Fruit fly (Drosophila melanogaster) whole organism, embryonic: ENCODE measurements around the gene P5CDh2.

Experiments
- Asciz ChIP-seq: fragments of 200-800 bp; sonication (Bioruptor generic); optimal IDR thresholded peaks from 2 replicates; lab custom pipeline; 2017; ENCODE audit warnings: missing biosample characterization, mild to moderate bottlenecking, missing genetic modification characterization, missing genetic modification reagents
- Atf3 ChIP-seq: fragments of 200-800 bp; sonication (Bioruptor generic); optimal IDR thresholded peaks from 3 replicates; lab custom pipeline; 2016; ENCODE audit warnings: missing biosample characterization, missing genetic modification characterization
- CG10431 ChIP-seq: fragments of 200-800 bp; sonication (Bioruptor generic); optimal IDR thresholded peaks from 3 replicates; lab custom pipeline; 2018; ENCODE audit warnings: missing biosample characterization, mild to moderate bottlenecking, missing genetic modification characterization
- CG11504 ChIP-seq: fragments of 200-800 bp; sonication (Bioruptor generic); optimal IDR thresholded peaks from 3 replicates; lab custom pipeline; 2019; ENCODE audit warnings: missing biosample characterization, mild to moderate bottlenecking, missing genetic modification characterization, moderate library complexity
- CG13287 ChIP-seq: fragments of 200-800 bp; sonication (Bioruptor generic); IDR thresholded peaks from 2 replicates; pipeline ENCODE4 v1.3.6; 2022; ENCODE audit warnings: missing biosample characterization, missing genetic modification characterization; ENCODE audit not compliant: partially characterized antibody
- CG17186 ChIP-seq: fragments of 200-800 bp; sonication (Bioruptor generic); optimal IDR thresholded peaks from 3 replicates; lab custom pipeline; 2017; ENCODE audit warnings: missing biosample characterization, missing genetic modification reagents, missing genetic modification characterization
- CG2199 ChIP-seq: fragments of 200-800 bp; sonication (Bioruptor generic); IDR thresholded peaks from 3 replicates; pipeline ENCODE4 v1.3.6; 2022; ENCODE audit warnings: missing biosample characterization, missing genetic modification characterization
- CG32772 ChIP-seq: fragments of 200-800 bp; sonication (Bioruptor generic); IDR thresholded peaks from 2 replicates; pipeline ENCODE4 v1.3.6; 2022; ENCODE audit warnings: missing biosample characterization, missing genetic modification characterization
- CG4617 ChIP-seq: fragments of 200-800 bp; sonication (Bioruptor generic); optimal IDR thresholded peaks from 3 replicates; lab custom pipeline; 2016; ENCODE audit warnings: missing biosample characterization, missing genetic modification characterization, borderline replicate concordance
- CG4707 ChIP-seq: fragments of 200-800 bp; sonication (Bioruptor generic); optimal IDR thresholded peaks from 2 replicates; lab custom pipeline; 2018; ENCODE audit warnings: missing biosample characterization, mild to moderate bottlenecking, missing genetic modification characterization, moderate library complexity
- CG6272 ChIP-seq: fragments of 200-800 bp; sonication (Bioruptor generic); IDR thresholded peaks from 2 replicates; pipeline ENCODE4 v1.3.6; 2022; ENCODE audit warnings: missing biosample characterization, missing genetic modification characterization
- CG6765 ChIP-seq: fragments of 200-800 bp; sonication (Bioruptor generic); optimal IDR thresholded peaks from 3 replicates; lab custom pipeline; 2017; ENCODE audit warnings: missing biosample characterization, mild to moderate bottlenecking, missing genetic modification characterization
- CG6791 ChIP-seq: fragments of 200-800 bp; sonication (Bioruptor generic); IDR thresholded peaks from 3 replicates; pipeline ENCODE4 v1.3.6; 2022; ENCODE audit warnings: missing biosample characterization, missing genetic modification characterization; ENCODE audit not compliant: partially characterized antibody
- CG7928 ChIP-seq: fragments of 200-800 bp; sonication (Bioruptor generic); optimal IDR thresholded peaks from 2 replicates; lab custom pipeline; 2017; ENCODE audit warnings: missing biosample characterization, mild to moderate bottlenecking, missing genetic modification characterization
- CG8924 ChIP-seq: fragments of 200-800 bp; optimal IDR thresholded peaks from 3 replicates; lab custom pipeline; 2019; ENCODE audit warnings: missing biosample characterization, mild to moderate bottlenecking, missing genetic modification characterization, moderate library complexity
- Dfd ChIP-seq, 2 experiments: fragments of >200 bp; optimal IDR thresholded peaks; 2 replicates each; lab custom pipeline; 2017; ENCODE audit warnings: missing biosample characterization in 2 of 2, missing genetic modification characterization in 2 of 2
- E2f1 ChIP-seq: fragments of 200-800 bp; sonication (Bioruptor generic); IDR thresholded peaks from 2 replicates; pipeline ENCODE4 v1.3.6; 2022; ENCODE audit warnings: missing biosample characterization, missing genetic modification characterization
- HHEX ChIP-seq: fragments of 200-800 bp; sonication (Bioruptor generic); optimal IDR thresholded peaks from 3 replicates; lab custom pipeline; 2017; ENCODE audit warnings: missing biosample characterization, mild to moderate bottlenecking, missing genetic modification characterization, missing genetic modification reagents
- HLH3B ChIP-seq: fragments of 200-800 bp; sonication (Bioruptor generic); IDR thresholded peaks from 2 replicates; pipeline ENCODE4 v1.3.6; 2022; ENCODE audit warnings: missing biosample characterization, missing genetic modification characterization
- HLH4C ChIP-seq: fragments of 200-800 bp; sonication (Bioruptor generic); IDR thresholded peaks from 3 replicates; pipeline ENCODE4 v1.3.6; 2022; ENCODE audit warnings: missing biosample characterization, missing genetic modification characterization; ENCODE audit not compliant: partially characterized antibody
- Hr3 ChIP-seq: fragments of 200-800 bp; sonication (Bioruptor generic); optimal IDR thresholded peaks from 3 replicates; lab custom pipeline; 2016; ENCODE audit warnings: missing biosample characterization, missing genetic modification characterization
- Mes4 ChIP-seq: fragments of 200-800 bp; sonication (Bioruptor generic); optimal IDR thresholded peaks from 2 replicates; lab custom pipeline; 2016; ENCODE audit warnings: missing biosample characterization, missing genetic modification characterization
- Rfx ChIP-seq: fragments of 200-800 bp; sonication (Bioruptor generic); IDR thresholded peaks from 2 replicates; pipeline ENCODE4 v1.3.6; 2022; ENCODE audit warnings: missing biosample characterization, missing genetic modification characterization
- YL-1 ChIP-seq: fragments of 200-800 bp; sonication (Bioruptor generic); optimal IDR thresholded peaks from 3 replicates; lab custom pipeline; 2017; ENCODE audit warnings: missing biosample characterization, mild to moderate bottlenecking, missing genetic modification characterization
- aop ChIP-seq: fragments of 200-800 bp; sonication (Bioruptor generic); IDR thresholded peaks from 2 replicates; pipeline ENCODE4 v1.3.6; 2022; ENCODE audit warnings: missing biosample characterization, missing genetic modification characterization
- bigmax ChIP-seq: fragments of 200-800 bp; sonication (Bioruptor generic); optimal IDR thresholded peaks from 2 replicates; lab custom pipeline; 2018; ENCODE audit warnings: missing biosample characterization, mild to moderate bottlenecking, missing genetic modification characterization
- ci ChIP-seq: fragments of 200-800 bp; sonication (Bioruptor generic); IDR thresholded peaks from 3 replicates; pipeline ENCODE4 v1.3.6; 2022; ENCODE audit warnings: missing biosample characterization, missing genetic modification characterization
- crol ChIP-seq: fragments of 200-800 bp; sonication (Bioruptor generic); IDR thresholded peaks from 2 replicates; pipeline ENCODE4 v1.3.6; 2022; ENCODE audit warnings: missing biosample characterization, missing genetic modification characterization
- dpn ChIP-seq, 2 experiments: fragments of 200-800 bp; sonication (Bioruptor generic); optimal IDR thresholded peaks; 3 replicates each; lab custom pipeline; 2016; ENCODE audit warnings: missing biosample characterization in 2 of 2, missing genetic modification characterization in 2 of 2
- fd102C ChIP-seq: fragments of 200-800 bp; sonication (Bioruptor generic); optimal IDR thresholded peaks from 2 replicates; lab custom pipeline; 2018; ENCODE audit warnings: missing biosample characterization, mild to moderate bottlenecking, missing genetic modification characterization, moderate library complexity
- ftz-f1 ChIP-seq: fragments of 200-800 bp; sonication (Bioruptor generic); optimal IDR thresholded peaks from 2 replicates; lab custom pipeline; 2016; ENCODE audit warnings: missing biosample characterization, missing genetic modification characterization
- grn ChIP-seq: fragments of 200-800 bp; sonication (Bioruptor generic); optimal IDR thresholded peaks from 3 replicates; lab custom pipeline; 2017; ENCODE audit warnings: missing biosample characterization, missing genetic modification characterization
- ham ChIP-seq: fragments of 200-800 bp; sonication (Bioruptor generic); IDR thresholded peaks from 2 replicates; pipeline ENCODE4 v1.3.6; 2022; ENCODE audit warnings: missing biosample characterization, missing genetic modification characterization
- mld ChIP-seq: fragments of 200-800 bp; sonication (Bioruptor generic); IDR thresholded peaks from 3 replicates; pipeline ENCODE4 v1.3.6; 2022; ENCODE audit warnings: missing biosample characterization, missing genetic modification characterization; ENCODE audit not compliant: partially characterized antibody
- p53 ChIP-seq: fragments of 200-800 bp; sonication (Bioruptor generic); optimal IDR thresholded peaks from 2 replicates; lab custom pipeline; 2016; ENCODE audit warnings: missing biosample characterization, missing genetic modification characterization
- pb ChIP-seq: fragments of 200-800 bp; sonication (Bioruptor generic); optimal IDR thresholded peaks from 3 replicates; lab custom pipeline; 2016; ENCODE audit warnings: missing biosample characterization, missing genetic modification characterization
- pnt ChIP-seq: fragments of 200-800 bp; sonication (Bioruptor generic); optimal IDR thresholded peaks from 3 replicates; lab custom pipeline; 2016; ENCODE audit warnings: missing biosample characterization, missing genetic modification characterization
- pros ChIP-seq: fragments of 200-800 bp; sonication (Bioruptor generic); optimal IDR thresholded peaks from 3 replicates; lab custom pipeline; 2019; ENCODE audit warnings: missing biosample characterization, mild to moderate bottlenecking, missing genetic modification characterization, moderate library complexity
- ranshi ChIP-seq: fragments of 200-800 bp; sonication (Bioruptor generic); IDR thresholded peaks from 2 replicates; pipeline ENCODE4 v1.3.6; 2022; ENCODE audit warnings: missing biosample characterization, missing genetic modification characterization
- repo ChIP-seq: fragments of 200-800 bp; sonication (Bioruptor generic); optimal IDR thresholded peaks from 2 replicates; lab custom pipeline; 2016; ENCODE audit warnings: missing biosample characterization, missing genetic modification characterization
- sd ChIP-seq: fragments of 200-800 bp; sonication (Bioruptor generic); optimal IDR thresholded peaks from 3 replicates; lab custom pipeline; 2018; ENCODE audit warnings: missing biosample characterization, mild to moderate bottlenecking, missing genetic modification characterization, moderate library complexity
- so ChIP-seq: fragments of 200-800 bp; sonication (Bioruptor generic); IDR thresholded peaks from 3 replicates; pipeline ENCODE4 v1.3.6; 2022; ENCODE audit warnings: missing biosample characterization, missing genetic modification characterization
- sr ChIP-seq: fragments of 200-800 bp; sonication (Bioruptor generic); IDR thresholded peaks from 3 replicates; pipeline ENCODE4 v1.3.6; 2022; ENCODE audit warnings: missing biosample characterization, missing genetic modification characterization

The P5CDh2 gene

dm6 chr3R:21847438-21847837, 30.3 kb upstream of the P5CDh2 start:
- TF ChIP-seq CG8924 (no peak), ham (no peak), CG11504 (no peak), HHEX (GFP tag; lab: Kevin White, UChicago) (no peak), dpn (GFP tag; optimal IDR thresholded peaks at IDR 0.05; lab: Kevin White, UChicago) (no peak), CG6765 (GFP tag; lab: Kevin White, UChicago) (no peak), mld (GFP tag; lab: Robert Waterston, UW) (no peak), Dfd (GFP tag; optimal IDR thresholded peaks at IDR 0.05; lab: Kevin White, UChicago) (no peak), CG7928 (no peak), aop (GFP tag; lab: Robert Waterston, UW) (no peak), CG4617 (GFP tag; lab: Kevin White, UChicago) (no peak), E2f1 (no peak), CG4707 (GFP tag; lab: Kevin White, UChicago) (no peak), Hr3 (GFP tag; lab: Kevin White, UChicago) (no peak), grn (GFP tag; lab: Kevin White, UChicago) (peak; percentile 36), pros (peak; percentile 4), p53 (GFP tag; lab: Kevin White, UChicago) (no peak), pb (GFP tag; lab: Kevin White, UChicago) (no peak), CG6791 (GFP tag; lab: Robert Waterston, UW) (no peak), YL-1 (GFP tag; lab: Kevin White, UChicago) (no peak), Atf3 (GFP tag; lab: Kevin White, UChicago) (no peak), CG32772 (GFP tag; lab: Robert Waterston, UW) (peak; percentile 48; the same call in 1 of the 2 replicates), HLH4C (GFP tag; lab: Robert Waterston, UW) (no peak), Mes4 (GFP tag; lab: Kevin White, UChicago) (no peak), bigmax (no peak), HLH3B (GFP tag; lab: Robert Waterston, UW) (no peak), ci (GFP tag; lab: Robert Waterston, UW) (no peak), CG2199 (GFP tag; lab: Robert Waterston, UW) (0 out of 3 replicates have a peak, but pooled peaks have one; percentile 58), pnt (no peak), ftz-f1 (GFP tag; lab: Kevin White, UChicago) (no peak), Asciz (no peak), crol (GFP tag; lab: Robert Waterston, UW) (peak; percentile 65; the same call in 1 of the 2 replicates), Rfx (GFP tag; lab: Robert Waterston, UW) (0 out of 2 replicates have a peak, but pooled peaks have one; percentile 10), ranshi (GFP tag; lab: Robert Waterston, UW) (no peak), so (no peak), fd102C (GFP tag; lab: Kevin White, UChicago) (no peak), repo (GFP tag; lab: Kevin White, UChicago) (no peak), CG13287 (GFP tag; lab: Robert Waterston, UW) (no peak), sd (tag; lab: Kevin White, UChicago) (peak; percentile 29), CG17186 (GFP tag; lab: Kevin White, UChicago) (no peak), sr (GFP tag; lab: Robert Waterston, UW) (peak; percentile 55; the same call in 2 of the 3 replicates), CG10431 (GFP tag; lab: Kevin White, UChicago) (no peak), CG6272 (no peak)
